Fruit fly (Drosophila melanogaster) whole organism, prepupa: ENCODE data around the gene CG6125.

ENCODE experiments used
- Blimp-1 ChIP-seq: fragments of 200-800 bp; sonication (Bioruptor generic); optimal IDR thresholded peaks from 3 replicates; lab custom pipeline; 2017; ENCODE audit warnings: missing biosample characterization, missing genetic modification characterization, mild to moderate bottlenecking, moderate library complexity, missing genetic modification reagents
- CG10631 ChIP-seq: fragments of 200-800 bp; sonication (Bioruptor generic); optimal IDR thresholded peaks from 2 replicates; lab custom pipeline; 2016; ENCODE audit warnings: missing biosample characterization, missing genetic modification characterization
- CG10669 ChIP-seq: fragments of 200-800 bp; sonication (Bioruptor generic); optimal IDR thresholded peaks from 3 replicates; lab custom pipeline; 2018; ENCODE audit warnings: missing biosample characterization, mild to moderate bottlenecking, missing genetic modification characterization, moderate library complexity
- CG11294 ChIP-seq: fragments of 200-800 bp; sonication (Bioruptor generic); IDR thresholded peaks from 2 replicates; pipeline ENCODE4 v1.3.6; 2022; ENCODE audit warnings: missing biosample characterization, missing genetic modification characterization
- CG11902 ChIP-seq: fragments of 200-800 bp; sonication (Bioruptor generic); optimal IDR thresholded peaks from 3 replicates; lab custom pipeline; 2016; ENCODE audit warnings: missing biosample characterization, missing genetic modification characterization
- CG15336 ChIP-seq: fragments of 200-800 bp; sonication (Bioruptor generic); IDR thresholded peaks from 2 replicates; pipeline ENCODE4 v1.3.6; 2022; ENCODE audit warnings: missing biosample characterization, missing genetic modification characterization
- CG16779 ChIP-seq: fragments of 200-800 bp; sonication (Bioruptor generic); optimal IDR thresholded peaks from 3 replicates; lab custom pipeline; 2017; ENCODE audit warnings: missing biosample characterization, mild to moderate bottlenecking, missing genetic modification characterization
- CG3032 ChIP-seq: fragments of 200-800 bp; optimal IDR thresholded peaks from 2 replicates; lab custom pipeline; 2019; ENCODE audit warnings: missing biosample characterization, mild to moderate bottlenecking, missing genetic modification characterization, moderate library complexity
- CG31627 ChIP-seq: fragments of 200-800 bp; sonication (Bioruptor generic); optimal IDR thresholded peaks from 3 replicates; lab custom pipeline; 2016; ENCODE audit warnings: missing biosample characterization, missing genetic modification characterization
- CG32006 ChIP-seq: fragments of 200-800 bp; sonication (Bioruptor generic); optimal IDR thresholded peaks from 3 replicates; lab custom pipeline; 2017; ENCODE audit warnings: missing biosample characterization, mild to moderate bottlenecking, missing genetic modification characterization
- CG34406 ChIP-seq: fragments of 200-800 bp; sonication (Bioruptor generic); optimal IDR thresholded peaks from 3 replicates; lab custom pipeline; 2016; ENCODE audit warnings: missing biosample characterization, missing genetic modification characterization
- CG3919 ChIP-seq: fragments of 200-800 bp; sonication (Bioruptor generic); optimal IDR thresholded peaks from 3 replicates; lab custom pipeline; 2016; ENCODE audit warnings: missing biosample characterization, missing genetic modification characterization
- CG4318 ChIP-seq: fragments of 200-800 bp; sonication (Bioruptor generic); optimal IDR thresholded peaks from 3 replicates; lab custom pipeline; 2017; ENCODE audit warnings: missing biosample characterization, mild to moderate bottlenecking, missing genetic modification characterization
- CG6163 ChIP-seq: fragments of 200-800 bp; sonication (Bioruptor generic); IDR thresholded peaks from 3 replicates; pipeline ENCODE4 v1.3.6; 2022; ENCODE audit warnings: missing biosample characterization, missing genetic modification characterization
- CG6276 ChIP-seq: fragments of 200-800 bp; sonication (Bioruptor generic); optimal IDR thresholded peaks from 2 replicates; lab custom pipeline; 2017; ENCODE audit warnings: missing biosample characterization, mild to moderate bottlenecking, missing genetic modification characterization
- CG6792 ChIP-seq: fragments of 200-800 bp; sonication (Bioruptor generic); optimal IDR thresholded peaks from 3 replicates; lab custom pipeline; 2016; ENCODE audit warnings: missing biosample characterization, missing genetic modification characterization
- CG6808 ChIP-seq: fragments of 200-800 bp; sonication (Bioruptor generic); optimal IDR thresholded peaks from 3 replicates; lab custom pipeline; 2017; ENCODE audit warnings: missing biosample characterization, missing genetic modification characterization, mild to moderate bottlenecking, moderate library complexity, missing genetic modification reagents
- CG6854 ChIP-seq: fragments of 200-800 bp; sonication (Bioruptor generic); optimal IDR thresholded peaks from 2 replicates; lab custom pipeline; 2017; ENCODE audit warnings: missing biosample characterization, mild to moderate bottlenecking, missing genetic modification characterization
- CG7368 ChIP-seq: fragments of 200-800 bp; sonication (Bioruptor generic); optimal IDR thresholded peaks from 3 replicates; lab custom pipeline; 2016; ENCODE audit warnings: missing biosample characterization, missing genetic modification characterization
- CG8119 ChIP-seq: fragments of 200-800 bp; sonication (Bioruptor generic); IDR thresholded peaks from 3 replicates; pipeline ENCODE4 v1.3.6; 2022; ENCODE audit warnings: missing biosample characterization, missing genetic modification characterization
- CG8319 ChIP-seq: fragments of 200-800 bp; sonication (Bioruptor generic); optimal IDR thresholded peaks from 3 replicates; lab custom pipeline; 2016; ENCODE audit warnings: missing biosample characterization, missing genetic modification characterization
- CG8632 ChIP-seq: fragments of 200-800 bp; sonication (Bioruptor generic); optimal IDR thresholded peaks from 3 replicates; lab custom pipeline; 2016; ENCODE audit warnings: missing biosample characterization, missing genetic modification characterization
- Eip75B ChIP-seq: fragments of 200-800 bp; sonication (Bioruptor generic); optimal IDR thresholded peaks from 3 replicates; lab custom pipeline; 2016; ENCODE audit warnings: missing biosample characterization, missing genetic modification characterization
- Eip78C ChIP-seq: fragments of 200-800 bp; sonication (Bioruptor generic); peaks from one replicate; lab custom pipeline; 2016; ENCODE audit warnings: missing biosample characterization, missing genetic modification characterization
- Eip93F ChIP-seq: fragments of 200-800 bp; sonication (Bioruptor generic); optimal IDR thresholded peaks from 2 replicates; lab custom pipeline; 2016; ENCODE audit warnings: missing biosample characterization, mild to moderate bottlenecking, missing genetic modification characterization
- Ets21C ChIP-seq: fragments of 200-800 bp; sonication (Bioruptor generic); optimal IDR thresholded peaks from 3 replicates; lab custom pipeline; 2016; ENCODE audit warnings: missing biosample characterization, missing genetic modification characterization
- Ets96B ChIP-seq: fragments of 200-800 bp; optimal IDR thresholded peaks from 2 replicates; lab custom pipeline; 2019; ENCODE audit warnings: missing biosample characterization, mild to moderate bottlenecking, missing genetic modification characterization, moderate library complexity
- Gug ChIP-seq: fragments of 200-800 bp; sonication (Bioruptor generic); IDR thresholded peaks from 2 replicates; pipeline ENCODE4 v1.3.6; 2022; ENCODE audit warnings: missing biosample characterization, missing genetic modification characterization
- Hr38 ChIP-seq: sonication (Bioruptor generic); optimal IDR thresholded peaks from 2 replicates; lab custom pipeline; 2016; ENCODE audit warnings: missing biosample characterization, missing genetic modification characterization
- Hr39 ChIP-seq: fragments of 200-800 bp; sonication (Bioruptor generic); optimal IDR thresholded peaks from 2 replicates; lab custom pipeline; 2016; ENCODE audit warnings: missing biosample characterization, missing genetic modification characterization
- Lpt ChIP-seq: fragments of 200-800 bp; sonication (Bioruptor generic); optimal IDR thresholded peaks from 3 replicates; lab custom pipeline; 2016; ENCODE audit warnings: missing biosample characterization, missing genetic modification characterization
- Met ChIP-seq: fragments of 200-800 bp; sonication (Bioruptor generic); optimal IDR thresholded peaks from 3 replicates; lab custom pipeline; 2016; ENCODE audit warnings: missing biosample characterization, missing genetic modification characterization
- OdsH ChIP-seq: fragments of 200-800 bp; sonication (Bioruptor generic); optimal IDR thresholded peaks from 3 replicates; lab custom pipeline; 2016; ENCODE audit warnings: missing biosample characterization, missing genetic modification characterization
- Smox ChIP-seq: fragments of 200-800 bp; sonication (Bioruptor generic); optimal IDR thresholded peaks from 3 replicates; lab custom pipeline; 2016; ENCODE audit warnings: missing biosample characterization, missing genetic modification characterization
- Sox102F ChIP-seq: fragments of 200-800 bp; sonication (Bioruptor generic); optimal IDR thresholded peaks from 2 replicates; lab custom pipeline; 2016; ENCODE audit warnings: missing biosample characterization, mild to moderate bottlenecking, missing genetic modification characterization
- Sox14 ChIP-seq: fragments of 200-800 bp; sonication (Bioruptor generic); optimal IDR thresholded peaks from 3 replicates; lab custom pipeline; 2016; ENCODE audit warnings: missing biosample characterization, missing genetic modification characterization
- Sox15 ChIP-seq: fragments of 200-800 bp; sonication (Bioruptor generic); optimal IDR thresholded peaks from 3 replicates; lab custom pipeline; 2016; ENCODE audit warnings: missing biosample characterization, missing genetic modification characterization
- achi ChIP-seq: fragments of 200-800 bp; sonication (Bioruptor generic); optimal IDR thresholded peaks from 3 replicates; lab custom pipeline; 2016; ENCODE audit warnings: missing biosample characterization, missing genetic modification characterization
- acj6 ChIP-seq: fragments of 200-800 bp; sonication (Bioruptor generic); optimal IDR thresholded peaks from 3 replicates; lab custom pipeline; 2016; ENCODE audit warnings: missing biosample characterization, missing genetic modification characterization
- dac ChIP-seq: fragments of 200-800 bp; sonication (Bioruptor generic); optimal IDR thresholded peaks from 2 replicates; lab custom pipeline; 2017; ENCODE audit warnings: missing biosample characterization, mild to moderate bottlenecking, missing genetic modification characterization
- eg ChIP-seq: fragments of 200-800 bp; sonication (Bioruptor generic); IDR thresholded peaks from 3 replicates; pipeline ENCODE4 v1.3.6; 2022; ENCODE audit warnings: missing biosample characterization, missing genetic modification characterization
- esn ChIP-seq: fragments of 200-800 bp; sonication (Bioruptor generic); optimal IDR thresholded peaks from 2 replicates; lab custom pipeline; 2016; ENCODE audit warnings: missing biosample characterization, mild to moderate bottlenecking, missing genetic modification characterization, moderate library complexity
- fd59A ChIP-seq: fragments of 200-800 bp; sonication (Bioruptor generic); optimal IDR thresholded peaks from 2 replicates; lab custom pipeline; 2017; ENCODE audit warnings: missing biosample characterization, mild to moderate bottlenecking, missing genetic modification characterization, missing genetic modification reagents
- fd85E ChIP-seq: fragments of 200-800 bp; sonication (Bioruptor generic); optimal IDR thresholded peaks from 3 replicates; lab custom pipeline; 2016; ENCODE audit warnings: missing biosample characterization, missing genetic modification characterization
- fkh ChIP-seq: fragments of 200-800 bp; sonication (Bioruptor generic); optimal IDR thresholded peaks from 3 replicates; lab custom pipeline; 2017; ENCODE audit warnings: missing biosample characterization, mild to moderate bottlenecking, missing genetic modification characterization, moderate library complexity
- lz ChIP-seq: fragments of 200-800 bp; sonication (Bioruptor generic); optimal IDR thresholded peaks from 3 replicates; lab custom pipeline; 2016; ENCODE audit warnings: missing biosample characterization, missing genetic modification characterization
- net ChIP-seq: fragments of 200-800 bp; sonication (Bioruptor generic); optimal IDR thresholded peaks from 3 replicates; lab custom pipeline; 2016; ENCODE audit warnings: missing biosample characterization, missing genetic modification characterization
- pdm3 ChIP-seq: fragments of 200-800 bp; sonication (Bioruptor generic); optimal IDR thresholded peaks from 3 replicates; lab custom pipeline; 2016; ENCODE audit warnings: missing biosample characterization, missing genetic modification characterization
- salr ChIP-seq, 2 experiments: fragments of 200-800 bp; sonication (Bioruptor generic); optimal IDR thresholded peaks; 3 replicates each; lab custom pipeline; 2016 to 2018; ENCODE audit warnings: missing biosample characterization in 2 of 2, missing genetic modification characterization in 2 of 2, mild to moderate bottlenecking in 1 of 2
- spab ChIP-seq: fragments of 200-800 bp; sonication (Bioruptor generic); optimal IDR thresholded peaks from 2 replicates; lab custom pipeline; 2017; ENCODE audit warnings: missing biosample characterization, mild to moderate bottlenecking, missing genetic modification characterization, missing genetic modification reagents
- ss ChIP-seq, 2 experiments: fragments of 200-800 bp; sonication (Bioruptor generic); optimal IDR thresholded peaks; 2 replicates in 1 of 2; 3 replicates in 1 of 2; lab custom pipeline; 2017 to 2018; ENCODE audit warnings: mild to moderate bottlenecking in 2 of 2, missing biosample characterization in 2 of 2, missing genetic modification characterization in 2 of 2, moderate library complexity in 1 of 2
- svp ChIP-seq: fragments of 200-800 bp; sonication (Bioruptor generic); peaks from one replicate; lab custom pipeline; 2016; ENCODE audit warnings: missing biosample characterization, missing genetic modification characterization
- topi ChIP-seq: fragments of 200-800 bp; sonication (Bioruptor generic); optimal IDR thresholded peaks from 3 replicates; lab custom pipeline; 2016; ENCODE audit warnings: missing biosample characterization, missing genetic modification characterization
- vri ChIP-seq: fragments of 200-800 bp; sonication (Bioruptor generic); optimal IDR thresholded peaks from 3 replicates; lab custom pipeline; 2016; ENCODE audit warnings: missing biosample characterization, mild to moderate bottlenecking, missing genetic modification characterization

Gene CG6125

DNA sequence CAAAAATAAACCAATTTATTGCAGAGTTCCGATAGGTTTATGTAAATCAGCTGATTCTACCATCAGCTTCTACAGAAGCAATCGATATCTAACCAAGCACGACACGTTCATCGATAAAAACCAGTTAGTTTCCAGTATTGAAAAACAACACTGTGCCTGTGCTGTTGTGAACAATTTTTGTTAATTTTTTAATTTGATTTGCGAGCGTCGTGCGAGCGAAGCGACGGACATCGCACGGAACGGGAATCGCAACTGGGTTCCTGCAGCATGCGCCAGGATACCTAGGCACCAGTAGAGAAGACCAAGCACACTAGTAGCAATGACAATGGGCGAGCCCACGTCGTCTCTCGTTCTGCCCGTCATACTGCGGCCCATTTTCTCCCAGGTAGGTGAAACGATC is 35.0 kb downstream of the CG6125 start, which contains the start of the genes Ccm3 and CG6136:
Ccm3 (plus strand) TSS at position 125 of the 400 bp plus-strand sequence.
CG6136 (minus strand) TSS at position 380 of the 400 bp plus-strand sequence.
- TF ChIP-seq achi (GFP tag; lab: Kevin White, UChicago) (peak; percentile 18), Eip78C (GFP tag; lab: Kevin White, UChicago) (peak; percentile 35), fd85E (GFP tag; lab: Kevin White, UChicago) (no peak), vri (GFP tag; lab: Kevin White, UChicago) (no peak), CG8319 (GFP tag; lab: Kevin White, UChicago) (no peak), topi (peak; percentile 47), CG31627 (GFP tag; lab: Kevin White, UChicago) (peak; percentile 44), Blimp-1 (GFP tag; lab: Kevin White, UChicago) (no peak), Sox15 (GFP tag; lab: Kevin White, UChicago) (no peak), CG8119 (no peak), pdm3 (GFP tag; lab: Kevin White, UChicago) (no peak), CG16779 (tag; lab: Kevin White, UChicago) (no peak), dac (GFP tag; lab: Kevin White, UChicago) (no peak), CG6276 (GFP tag; lab: Kevin White, UChicago) (no peak), ss (GFP tag; optimal IDR thresholded peaks at IDR 0.05; lab: Kevin White, UChicago) (no peak), Ets96B (no peak), Met (GFP tag; lab: Kevin White, UChicago) (no peak), net (GFP tag; lab: Kevin White, UChicago) (no peak), CG6163 (GFP tag; lab: Robert Waterston, UW) (no peak), Lpt (GFP tag; lab: Kevin White, UChicago) (no peak), CG6808 (no peak), Sox14 (GFP tag; lab: Kevin White, UChicago) (peak; percentile 19), acj6 (GFP tag; lab: Kevin White, UChicago) (no peak), CG7368 (GFP tag; lab: Kevin White, UChicago) (no peak), CG32006 (no peak), spab (GFP tag; lab: Kevin White, UChicago) (no peak), CG10669 (GFP tag; lab: Kevin White, UChicago) (no peak), Hr38 (GFP tag; lab: Kevin White, UChicago) (no peak), esn (GFP tag; lab: Kevin White, UChicago) (peak; percentile 63), fkh (GFP tag; lab: Kevin White, UChicago) (no peak), Hr39 (no peak), CG11294 (GFP tag; lab: Robert Waterston, UW) (no peak), Smox (GFP tag; lab: Kevin White, UChicago) (no peak), Eip75B (peak; percentile 32), CG8632 (GFP tag; lab: Kevin White, UChicago) (no peak), CG3032 (tag; lab: Kevin White, UChicago) (peak; percentile 30), eg (no peak), CG6792 (GFP tag; lab: Kevin White, UChicago) (no peak), CG3919 (GFP tag; lab: Kevin White, UChicago) (no peak), CG10631 (GFP tag; lab: Kevin White, UChicago) (no peak), salr (GFP tag; optimal IDR thresholded peaks at IDR 0.05; lab: Kevin White, UChicago) (no peak), svp (GFP tag; lab: Kevin White, UChicago) (no peak), lz (peak; percentile 43), CG15336 (GFP tag; lab: Robert Waterston, UW) (no peak), CG34406 (GFP tag; lab: Kevin White, UChicago) (no peak), Sox102F (no peak), CG6854 (GFP tag; lab: Kevin White, UChicago) (peak; percentile 38), Ets21C (GFP tag; lab: Kevin White, UChicago) (no peak), CG11902 (GFP tag; lab: Kevin White, UChicago) (no peak), fd59A (GFP tag; lab: Kevin White, UChicago) (no peak), Eip93F (GFP tag; lab: Kevin White, UChicago) (no peak), Gug (GFP tag; lab: Robert Waterston, UW) (no peak), OdsH (GFP tag; lab: Kevin White, UChicago) (no peak), CG4318 (GFP tag; lab: Kevin White, UChicago) (no peak)
